Fruit fly (Drosophila melanogaster) whole organism, prepupa: Measurements from ENCODE around the gene CG7556.

ENCODE experiments used
- Blimp-1 ChIP-seq: fragments of 200-800 bp; sonication (Bioruptor generic); optimal IDR thresholded peaks from 3 replicates; lab custom pipeline; 2017; ENCODE audit warnings: missing biosample characterization, missing genetic modification characterization, mild to moderate bottlenecking, moderate library complexity, missing genetic modification reagents
- CG10631 ChIP-seq: fragments of 200-800 bp; sonication (Bioruptor generic); optimal IDR thresholded peaks from 2 replicates; lab custom pipeline; 2016; ENCODE audit warnings: missing biosample characterization, missing genetic modification characterization
- CG11762 ChIP-seq: fragments of 200-800 bp; sonication (Bioruptor generic); optimal IDR thresholded peaks from 3 replicates; lab custom pipeline; 2016; ENCODE audit warnings: missing biosample characterization, missing genetic modification characterization; ENCODE audit not compliant: insufficient read depth
- CG11902 ChIP-seq: fragments of 200-800 bp; sonication (Bioruptor generic); optimal IDR thresholded peaks from 3 replicates; lab custom pipeline; 2016; ENCODE audit warnings: missing biosample characterization, missing genetic modification characterization
- CG1621 ChIP-seq: fragments of 200-800 bp; sonication (Bioruptor generic); optimal IDR thresholded peaks from 3 replicates; lab custom pipeline; 2018; ENCODE audit warnings: missing biosample characterization, mild to moderate bottlenecking, missing genetic modification characterization
- CG31627 ChIP-seq: fragments of 200-800 bp; sonication (Bioruptor generic); optimal IDR thresholded peaks from 3 replicates; lab custom pipeline; 2016; ENCODE audit warnings: missing biosample characterization, missing genetic modification characterization
- CG3919 ChIP-seq: fragments of 200-800 bp; sonication (Bioruptor generic); optimal IDR thresholded peaks from 3 replicates; lab custom pipeline; 2016; ENCODE audit warnings: missing biosample characterization, missing genetic modification characterization
- CG4318 ChIP-seq: fragments of 200-800 bp; sonication (Bioruptor generic); optimal IDR thresholded peaks from 3 replicates; lab custom pipeline; 2017; ENCODE audit warnings: missing biosample characterization, mild to moderate bottlenecking, missing genetic modification characterization
- CG6163 ChIP-seq: fragments of 200-800 bp; sonication (Bioruptor generic); IDR thresholded peaks from 3 replicates; pipeline ENCODE4 v1.3.6; 2022; ENCODE audit warnings: missing biosample characterization, missing genetic modification characterization
- CG6808 ChIP-seq: fragments of 200-800 bp; sonication (Bioruptor generic); optimal IDR thresholded peaks from 3 replicates; lab custom pipeline; 2017; ENCODE audit warnings: missing biosample characterization, missing genetic modification characterization, mild to moderate bottlenecking, moderate library complexity, missing genetic modification reagents
- CG7368 ChIP-seq: fragments of 200-800 bp; sonication (Bioruptor generic); optimal IDR thresholded peaks from 3 replicates; lab custom pipeline; 2016; ENCODE audit warnings: missing biosample characterization, missing genetic modification characterization
- CG8319 ChIP-seq: fragments of 200-800 bp; sonication (Bioruptor generic); optimal IDR thresholded peaks from 3 replicates; lab custom pipeline; 2016; ENCODE audit warnings: missing biosample characterization, missing genetic modification characterization
- CG9139 ChIP-seq: fragments of 200-800 bp; sonication (Bioruptor generic); optimal IDR thresholded peaks from 3 replicates; lab custom pipeline; 2017; ENCODE audit warnings: missing biosample characterization, mild to moderate bottlenecking, missing genetic modification characterization
- Eip78C ChIP-seq: fragments of 200-800 bp; sonication (Bioruptor generic); peaks from one replicate; lab custom pipeline; 2016; ENCODE audit warnings: missing biosample characterization, missing genetic modification characterization
- Eip93F ChIP-seq: fragments of 200-800 bp; sonication (Bioruptor generic); optimal IDR thresholded peaks from 2 replicates; lab custom pipeline; 2016; ENCODE audit warnings: missing biosample characterization, mild to moderate bottlenecking, missing genetic modification characterization
- Ets21C ChIP-seq: fragments of 200-800 bp; sonication (Bioruptor generic); optimal IDR thresholded peaks from 3 replicates; lab custom pipeline; 2016; ENCODE audit warnings: missing biosample characterization, missing genetic modification characterization
- Gug ChIP-seq: fragments of 200-800 bp; sonication (Bioruptor generic); IDR thresholded peaks from 2 replicates; pipeline ENCODE4 v1.3.6; 2022; ENCODE audit warnings: missing biosample characterization, missing genetic modification characterization
- Hr38 ChIP-seq: sonication (Bioruptor generic); optimal IDR thresholded peaks from 2 replicates; lab custom pipeline; 2016; ENCODE audit warnings: missing biosample characterization, missing genetic modification characterization
- Hr4 ChIP-seq: fragments of 200-800 bp; sonication (Bioruptor generic); optimal IDR thresholded peaks from 3 replicates; lab custom pipeline; 2016; ENCODE audit warnings: missing biosample characterization, missing genetic modification characterization
- Lpt ChIP-seq: fragments of 200-800 bp; sonication (Bioruptor generic); optimal IDR thresholded peaks from 3 replicates; lab custom pipeline; 2016; ENCODE audit warnings: missing biosample characterization, missing genetic modification characterization
- Met ChIP-seq: fragments of 200-800 bp; sonication (Bioruptor generic); optimal IDR thresholded peaks from 3 replicates; lab custom pipeline; 2016; ENCODE audit warnings: missing biosample characterization, missing genetic modification characterization
- OdsH ChIP-seq: fragments of 200-800 bp; sonication (Bioruptor generic); optimal IDR thresholded peaks from 3 replicates; lab custom pipeline; 2016; ENCODE audit warnings: missing biosample characterization, missing genetic modification characterization
- Smox ChIP-seq: fragments of 200-800 bp; sonication (Bioruptor generic); optimal IDR thresholded peaks from 3 replicates; lab custom pipeline; 2016; ENCODE audit warnings: missing biosample characterization, missing genetic modification characterization
- Sox102F ChIP-seq: fragments of 200-800 bp; sonication (Bioruptor generic); optimal IDR thresholded peaks from 2 replicates; lab custom pipeline; 2016; ENCODE audit warnings: missing biosample characterization, mild to moderate bottlenecking, missing genetic modification characterization
- Sox14 ChIP-seq: fragments of 200-800 bp; sonication (Bioruptor generic); optimal IDR thresholded peaks from 3 replicates; lab custom pipeline; 2016; ENCODE audit warnings: missing biosample characterization, missing genetic modification characterization
- Sox15 ChIP-seq: fragments of 200-800 bp; sonication (Bioruptor generic); optimal IDR thresholded peaks from 3 replicates; lab custom pipeline; 2016; ENCODE audit warnings: missing biosample characterization, missing genetic modification characterization
- achi ChIP-seq: fragments of 200-800 bp; sonication (Bioruptor generic); optimal IDR thresholded peaks from 3 replicates; lab custom pipeline; 2016; ENCODE audit warnings: missing biosample characterization, missing genetic modification characterization
- acj6 ChIP-seq: fragments of 200-800 bp; sonication (Bioruptor generic); optimal IDR thresholded peaks from 3 replicates; lab custom pipeline; 2016; ENCODE audit warnings: missing biosample characterization, missing genetic modification characterization
- cyc ChIP-seq: fragments of 200-800 bp; sonication (Bioruptor generic); optimal IDR thresholded peaks from 3 replicates; lab custom pipeline; 2016; ENCODE audit warnings: missing biosample characterization, missing genetic modification characterization
- dsx ChIP-seq: fragments of 200-800 bp; optimal IDR thresholded peaks from 3 replicates; lab custom pipeline; 2019; ENCODE audit warnings: missing biosample characterization, mild to moderate bottlenecking, missing genetic modification characterization, moderate library complexity; ENCODE audit not compliant: poor library complexity, severe bottlenecking
- fd85E ChIP-seq: fragments of 200-800 bp; sonication (Bioruptor generic); optimal IDR thresholded peaks from 3 replicates; lab custom pipeline; 2016; ENCODE audit warnings: missing biosample characterization, missing genetic modification characterization
- fkh ChIP-seq: fragments of 200-800 bp; sonication (Bioruptor generic); optimal IDR thresholded peaks from 3 replicates; lab custom pipeline; 2017; ENCODE audit warnings: missing biosample characterization, mild to moderate bottlenecking, missing genetic modification characterization, moderate library complexity
- lz ChIP-seq: fragments of 200-800 bp; sonication (Bioruptor generic); optimal IDR thresholded peaks from 3 replicates; lab custom pipeline; 2016; ENCODE audit warnings: missing biosample characterization, missing genetic modification characterization
- net ChIP-seq: fragments of 200-800 bp; sonication (Bioruptor generic); optimal IDR thresholded peaks from 3 replicates; lab custom pipeline; 2016; ENCODE audit warnings: missing biosample characterization, missing genetic modification characterization
- ss ChIP-seq, 2 experiments: fragments of 200-800 bp; sonication (Bioruptor generic); optimal IDR thresholded peaks; 2 replicates in 1 of 2; 3 replicates in 1 of 2; lab custom pipeline; 2017 to 2018; ENCODE audit warnings: mild to moderate bottlenecking in 2 of 2, missing biosample characterization in 2 of 2, missing genetic modification characterization in 2 of 2, moderate library complexity in 1 of 2
- svp ChIP-seq: fragments of 200-800 bp; sonication (Bioruptor generic); peaks from one replicate; lab custom pipeline; 2016; ENCODE audit warnings: missing biosample characterization, missing genetic modification characterization
- vri ChIP-seq: fragments of 200-800 bp; sonication (Bioruptor generic); optimal IDR thresholded peaks from 3 replicates; lab custom pipeline; 2016; ENCODE audit warnings: missing biosample characterization, mild to moderate bottlenecking, missing genetic modification characterization

CG7556 gene

DNA sequence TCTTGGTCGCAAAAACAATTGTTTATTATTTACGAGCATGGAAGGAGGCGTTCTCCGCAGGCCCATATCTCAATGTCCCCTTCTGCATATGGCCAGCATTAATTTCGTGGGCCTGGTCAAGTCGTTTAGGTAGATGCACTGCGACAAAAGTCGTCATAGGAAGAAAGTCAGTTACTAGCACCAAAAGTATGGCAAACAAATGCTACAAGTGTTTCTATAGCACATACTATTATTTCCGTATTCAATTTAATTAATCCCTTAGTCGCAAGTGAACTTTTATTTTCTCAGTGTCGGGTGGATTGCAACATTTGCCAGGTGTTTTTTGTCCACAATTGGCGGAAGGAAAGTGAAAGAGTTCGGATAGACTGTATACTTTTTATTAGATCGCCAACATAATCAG lies 6.7 kb downstream of the CG7556 start (continued):
- TF ChIP-seq CG4318 (GFP tag; lab: Kevin White, UChicago): peak; percentile 1
- TF ChIP-seq Smox (GFP tag; lab: Kevin White, UChicago): no peak
- peak; percentile 62 for TF ChIP-seq CG6163 (GFP tag; lab: Robert Waterston, UW)
- peak; percentile 41 for TF ChIP-seq CG6808 (GFP tag; lab: Kevin White, UChicago)
- peak; percentile 35; the same call in 1 of the 2 replicates for TF ChIP-seq Gug (GFP tag; lab: Robert Waterston, UW)
- no peak for TF ChIP-seq CG11902
- TF ChIP-seq Lpt (GFP tag; lab: Kevin White, UChicago): peak; percentile 41
- no peak for TF ChIP-seq vri (GFP tag; lab: Kevin White, UChicago)

DNA sequence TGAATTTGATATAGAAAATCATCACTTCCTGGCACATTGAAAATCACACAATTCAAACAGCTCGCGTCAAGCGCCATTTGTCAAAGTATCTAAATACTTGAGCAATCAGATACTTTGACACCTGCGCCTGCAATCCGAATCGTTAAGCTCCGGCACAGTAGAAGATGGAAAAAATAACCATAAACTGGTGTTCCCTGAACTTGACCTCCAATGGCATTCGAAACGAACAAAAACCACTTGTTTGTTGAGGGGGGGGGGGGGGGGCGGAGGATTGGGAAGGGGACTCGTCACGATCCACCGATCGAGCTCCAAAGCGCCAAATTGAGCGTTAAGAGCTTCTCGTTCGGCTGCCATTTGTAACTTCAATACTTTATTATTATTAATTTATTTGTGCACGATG lies 7.7 kb downstream of the CG7556 start:
- TF ChIP-seq Sox15 (GFP tag; lab: Kevin White, UChicago): no peak
- no peak for TF ChIP-seq Eip78C (GFP tag; lab: Kevin White, UChicago)
- TF ChIP-seq acj6 (GFP tag; lab: Kevin White, UChicago): no peak
- no peak for TF ChIP-seq Gug (GFP tag; lab: Robert Waterston, UW)
- no peak for TF ChIP-seq CG1621 (tag; lab: Kevin White, UChicago)
- no peak for TF ChIP-seq svp (GFP tag; lab: Kevin White, UChicago)
- TF ChIP-seq Hr38 (GFP tag; lab: Kevin White, UChicago): no peak
- no peak for TF ChIP-seq fd85E (GFP tag; lab: Kevin White, UChicago)
- TF ChIP-seq achi (GFP tag; lab: Kevin White, UChicago): no peak
- no peak for TF ChIP-seq cyc (GFP tag; lab: Kevin White, UChicago)
- no peak for TF ChIP-seq lz (GFP tag; lab: Kevin White, UChicago)
- no peak for TF ChIP-seq CG6808 (GFP tag; lab: Kevin White, UChicago)
- no peak for TF ChIP-seq OdsH (GFP tag; lab: Kevin White, UChicago)
- no peak for TF ChIP-seq net (GFP tag; lab: Kevin White, UChicago)
- no peak for TF ChIP-seq CG9139 (GFP tag; lab: Kevin White, UChicago)
- no peak for TF ChIP-seq CG11762
- TF ChIP-seq CG3919 (GFP tag; lab: Kevin White, UChicago): no peak
- TF ChIP-seq ss (GFP tag; optimal IDR thresholded peaks at IDR 0.05; lab: Kevin White, UChicago): no peak
- TF ChIP-seq Sox102F (GFP tag; lab: Kevin White, UChicago): no peak
- no peak for TF ChIP-seq CG4318 (GFP tag; lab: Kevin White, UChicago)

DNA sequence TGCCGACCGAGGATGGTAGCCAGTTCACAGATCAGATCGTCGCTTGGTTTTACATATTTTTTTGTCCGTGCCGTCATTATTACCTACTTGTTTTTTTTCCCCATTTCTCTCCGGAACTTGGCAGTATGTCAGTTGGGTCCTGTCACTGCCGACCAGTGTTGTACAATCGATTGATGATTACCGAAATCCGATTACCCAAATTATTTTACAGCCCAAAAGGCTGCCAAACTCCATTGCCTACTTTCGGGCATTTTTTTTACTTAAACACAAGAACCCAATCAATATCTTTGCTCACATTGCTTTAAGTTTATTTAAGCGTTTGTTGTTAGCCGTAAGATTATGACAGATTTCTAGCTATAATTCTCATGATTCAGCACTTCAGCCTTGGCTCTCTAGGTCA lies 8.8 kb downstream of the CG7556 start, which contains the start of gene Inx5:
Inx5 (minus strand) TSS at position 93 of the 400 bp plus-strand sequence.
- TF ChIP-seq Eip93F (GFP tag; lab: Kevin White, UChicago) (no peak), Lpt (GFP tag; lab: Kevin White, UChicago) (no peak), CG4318 (GFP tag; lab: Kevin White, UChicago) (no peak), Sox14 (GFP tag; lab: Kevin White, UChicago) (no peak), Blimp-1 (no peak), Met (GFP tag; lab: Kevin White, UChicago) (no peak), achi (GFP tag; lab: Kevin White, UChicago) (no peak), net (GFP tag; lab: Kevin White, UChicago) (no peak), CG8319 (GFP tag; lab: Kevin White, UChicago) (no peak), CG7368 (no peak), CG1621 (tag; lab: Kevin White, UChicago) (no peak), Ets21C (GFP tag; lab: Kevin White, UChicago) (no peak), CG11902 (no peak), CG10631 (GFP tag; lab: Kevin White, UChicago) (no peak), CG6808 (GFP tag; lab: Kevin White, UChicago) (no peak), Hr38 (GFP tag; lab: Kevin White, UChicago) (no peak)

DNA sequence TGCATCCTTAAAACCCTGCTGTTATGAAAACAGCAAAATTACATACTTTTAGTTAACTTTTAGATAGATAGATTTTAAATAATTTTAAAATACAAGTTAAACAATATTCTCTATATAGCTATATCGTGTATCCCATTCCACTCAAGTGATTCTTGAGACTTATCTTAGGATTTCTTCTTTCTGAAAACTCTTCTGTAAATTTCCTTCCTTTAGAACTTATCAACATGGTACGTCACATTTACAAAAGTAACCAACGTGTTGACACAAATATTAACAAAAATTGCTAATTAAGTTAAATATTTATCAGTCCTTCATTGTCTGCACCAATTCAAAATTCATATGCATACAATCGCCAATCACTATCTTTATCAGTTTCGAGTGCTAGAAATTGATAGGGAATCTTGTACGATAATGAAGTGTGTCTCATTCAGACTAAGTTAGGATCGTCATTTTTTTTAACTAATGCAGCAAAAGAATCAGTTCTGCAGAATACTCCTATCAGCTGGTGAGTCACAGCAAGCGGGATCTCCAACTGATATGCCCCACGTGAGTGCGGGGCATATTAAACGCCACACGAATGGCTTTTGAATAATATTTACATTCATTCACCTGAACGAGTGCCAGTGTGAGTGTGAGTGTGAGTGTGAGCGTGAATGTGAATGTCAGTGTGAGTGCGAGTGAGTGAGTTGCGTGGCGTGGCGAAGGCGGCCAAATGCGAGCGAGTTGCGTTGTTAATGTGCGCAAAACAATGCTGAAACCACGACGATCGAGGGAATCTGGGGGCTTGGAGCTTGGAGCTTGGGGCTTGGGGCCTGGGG lies 11.8 kb downstream of the CG7556 start:
- TF ChIP-seq CG31627: no peak
- TF ChIP-seq vri (GFP tag; lab: Kevin White, UChicago): peak; percentile 50
- peak; percentile 65 for TF ChIP-seq svp (GFP tag; lab: Kevin White, UChicago)
- peak; percentile 81 for TF ChIP-seq fkh (GFP tag; lab: Kevin White, UChicago)
- TF ChIP-seq dsx (GFP tag; lab: Kevin White, UChicago): peak; percentile 18
- no peak for TF ChIP-seq Hr4
